Fruit fly (Drosophila melanogaster): ENCODE measurements around the gene Atg4b.
A peak's percentile ranks its signal among the peaks of the same experiment; 100 is the strongest.

The Atg4b gene

DNA sequence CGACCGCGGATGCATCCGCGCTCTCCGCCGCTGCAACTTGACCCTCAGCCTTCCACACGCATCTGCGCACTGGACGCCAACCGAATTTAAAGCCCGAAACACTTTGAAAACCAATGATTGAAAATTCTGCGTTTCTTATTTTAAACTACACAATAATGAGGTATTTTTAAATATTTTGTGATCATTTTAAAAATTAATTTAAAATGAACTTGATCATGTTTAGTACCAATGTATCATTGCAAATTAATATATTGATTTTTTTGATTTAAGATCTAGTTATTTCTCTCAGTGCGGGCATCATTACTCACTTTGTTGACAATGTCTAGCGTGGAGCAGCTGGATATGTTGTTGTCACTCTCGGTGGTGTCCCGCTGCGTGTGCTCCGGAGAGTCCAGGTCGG, 10.1 kb upstream of the Atg4b start (continued):
- TF ChIP-seq Meics (GFP tag; optimal IDR thresholded peaks at IDR 0.05) = peak; percentile 13
- TF ChIP-seq fd96Cb (tag; optimal IDR thresholded peaks at IDR 0.05) = peak; percentile 29
- TF ChIP-seq Drgx (GFP tag; IDR thresholded peaks at IDR 0.05) = peak; percentile 64
- TF ChIP-seq NK7.1 (GFP tag; optimal IDR thresholded peaks at IDR 0.05) = no peak
- TF ChIP-seq CG4282 (GFP tag; optimal IDR thresholded peaks at IDR 0.05) = no peak
- peak; percentile 37 for TF ChIP-seq CG9727 (GFP tag; optimal IDR thresholded peaks at IDR 0.05)
- TF ChIP-seq ftz-f1 (GFP tag; optimal IDR thresholded peaks at IDR 0.05) = no peak
- peak; percentile 66 for TF ChIP-seq slbo (GFP tag; IDR thresholded peaks at IDR 0.05)
- no peak for TF ChIP-seq Doc2 (GFP tag; IDR thresholded peaks at IDR 0.05)
- TF ChIP-seq grau (tag; optimal IDR thresholded peaks at IDR 0.05) = peak; percentile 51
- TF ChIP-seq ems (GFP tag; optimal IDR thresholded peaks at IDR 0.05) = peak; percentile 11
- TF ChIP-seq chif (GFP tag; optimal IDR thresholded peaks at IDR 0.05) = no peak
- peak; percentile 18; the same call in 1 of the 2 replicates for TF ChIP-seq ttk (GFP tag; IDR thresholded peaks at IDR 0.05)
- peak; percentile 64; the same call in 1 of the 2 replicates for TF ChIP-seq HLH3B (GFP tag; IDR thresholded peaks at IDR 0.05)
- no peak for TF ChIP-seq trem (tag; optimal IDR thresholded peaks at IDR 0.05)
- peak; percentile 51 for TF ChIP-seq CG14441 (GFP tag; IDR thresholded peaks at IDR 0.05)
- TF ChIP-seq CG10979 (tag; optimal IDR thresholded peaks at IDR 0.05) = peak; percentile 44
- TF ChIP-seq Med (GFP tag) = peak; percentile 29
- TF ChIP-seq CG14965 (GFP tag; optimal IDR thresholded peaks at IDR 0.05; ENCODE audit: borderline replicate concordance) = no peak
- TF ChIP-seq CG7556 (GFP tag; optimal IDR thresholded peaks at IDR 0.05) = peak; percentile 73
- TF ChIP-seq CG17186 (GFP tag; optimal IDR thresholded peaks at IDR 0.05) = no peak
- TF ChIP-seq stc (GFP tag; IDR thresholded peaks at IDR 0.05) = 0 out of 2 replicates have a peak, but pooled peaks have one; percentile 27
- no peak for TF ChIP-seq HLH54F (GFP tag; optimal IDR thresholded peaks at IDR 0.05)
- no peak for TF ChIP-seq CG8281 (tag; optimal IDR thresholded peaks at IDR 0.05)
- TF ChIP-seq HLHmδ (GFP tag; optimal IDR thresholded peaks at IDR 0.05) = no peak
- TF ChIP-seq dpn (GFP tag; optimal IDR thresholded peaks at IDR 0.05) = peak in 1 of 2 experiments; percentile 23
- TF ChIP-seq Oli (tag; optimal IDR thresholded peaks at IDR 0.05) = peak; percentile 25
- TF ChIP-seq her (GFP tag; optimal IDR thresholded peaks at IDR 0.05) = no peak
- peak; percentile 64 for TF ChIP-seq CG8388 (GFP tag; optimal IDR thresholded peaks at IDR 0.05)
- TF ChIP-seq Xrp1 (GFP tag; IDR thresholded peaks at IDR 0.05) = peak; percentile 41; the same call in 1 of the 2 replicates
- TF ChIP-seq Ada2b (GFP tag; IDR thresholded peaks at IDR 0.05) = peak; percentile 20; the same call in 1 of the 2 replicates
- TF ChIP-seq sim (GFP tag; IDR thresholded peaks at IDR 0.05) = no peak
- no peak for TF ChIP-seq ro (GFP tag; IDR thresholded peaks at IDR 0.05)
- TF ChIP-seq cwo (GFP tag; optimal IDR thresholded peaks at IDR 0.05) = no peak
- peak; percentile 45 for TF ChIP-seq CG2712 (tag; optimal IDR thresholded peaks at IDR 0.05)
- peak; percentile 62 for TF ChIP-seq CG10366 (GFP tag; IDR thresholded peaks at IDR 0.05)
- no peak for TF ChIP-seq Hr78 (GFP tag; optimal IDR thresholded peaks at IDR 0.05)
- no peak for TF ChIP-seq tap (tag; optimal IDR thresholded peaks at IDR 0.05)
- 0 out of 2 replicates have a peak, but pooled peaks have one; percentile 11 for TF ChIP-seq Adf1 (GFP tag; IDR thresholded peaks at IDR 0.05)

DNA sequence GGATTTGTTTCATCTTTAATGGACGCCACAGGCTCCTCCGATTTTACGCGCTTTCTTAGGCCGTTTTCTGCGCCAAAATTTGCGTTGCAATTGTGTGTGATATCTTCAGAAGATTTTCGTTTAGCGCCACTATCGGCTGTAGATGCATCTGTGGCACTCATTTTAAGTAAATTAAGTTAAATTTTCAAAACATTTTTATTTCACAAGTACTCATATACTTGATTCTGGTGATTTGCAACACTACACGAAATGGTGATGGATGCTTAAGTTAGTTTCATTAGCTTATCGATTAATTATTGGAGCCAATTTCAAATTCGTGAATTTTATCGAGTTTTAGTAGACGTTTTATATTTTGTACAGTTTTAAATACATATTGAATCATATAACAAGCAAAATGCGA, 6.9 kb upstream of the Atg4b start, which contains the start of gene CG6171:
TSS of gene CG6171 (minus strand) at position 250 of the 400 bp plus-strand sequence.
- TF ChIP-seq CG34376 (GFP tag; optimal IDR thresholded peaks at IDR 0.05) = peak; percentile 8
- TF ChIP-seq Hey (tag; optimal IDR thresholded peaks at IDR 0.05) = no peak
- TF ChIP-seq CG17802 (tag; optimal IDR thresholded peaks at IDR 0.05) = no peak
- no peak for TF ChIP-seq inv (GFP tag; IDR thresholded peaks at IDR 0.05; ENCODE audit: partially characterized antibody)
- TF ChIP-seq CG34224 (GFP tag; IDR thresholded peaks at IDR 0.05; ENCODE audit: partially characterized antibody) = peak; percentile 48; the same call in 2 of the 3 replicates
- no peak for TF ChIP-seq CG18476 (GFP tag; optimal IDR thresholded peaks at IDR 0.05)
- peak; percentile 4 for TF ChIP-seq CG12659 (GFP tag; optimal IDR thresholded peaks at IDR 0.05)
- TF ChIP-seq MBD-R2 (GFP tag; IDR thresholded peaks at IDR 0.05) = peak; percentile 70
- TF ChIP-seq stwl (tag; optimal IDR thresholded peaks at IDR 0.05) = peak; percentile 61
- peak; percentile 72 for TF ChIP-seq CG4617 (GFP tag; optimal IDR thresholded peaks at IDR 0.05; ENCODE audit: borderline replicate concordance)
- TF ChIP-seq sna (GFP tag; IDR thresholded peaks at IDR 0.05; ENCODE audit: partially characterized antibody) = peak; percentile 23; the same call in 1 of the 2 replicates
- TF ChIP-seq pzg (GFP tag; optimal IDR thresholded peaks at IDR 0.05) = peak; percentile 55
- peak; percentile 12 for TF ChIP-seq CG14710 (tag; optimal IDR thresholded peaks at IDR 0.05)
